Worm (Caenorhabditis elegans) whole organism, L4 larva: ENCODE results near the gene R144.12.

Source experiments
- F44E2.7 ChIP-seq: fragments of 200-800 bp; sonication (Bioruptor generic); IDR thresholded peaks from 2 replicates; pipeline ENCODE4 v2.1.2; 2022; ENCODE audit warnings: missing genetic modification characterization, missing compliant biosample characterization
- ceh-44 ChIP-seq: fragments of 200-800 bp; sonication (Bioruptor generic); IDR thresholded peaks from 2 replicates; pipeline ENCODE4 v1.3.6; 2022; ENCODE audit warnings: missing genetic modification reagents, missing genetic modification characterization, missing compliant biosample characterization
- fkh-10 ChIP-seq: fragments of 150-350 bp; optimal IDR thresholded peaks from 2 replicates; lab custom pipeline; 2014; ENCODE audit warnings: missing biosample characterization, missing genetic modification reagents, missing genetic modification characterization
- lim-7 ChIP-seq: fragments of 200-800 bp; sonication (Bioruptor generic); IDR thresholded peaks from 2 replicates; pipeline ENCODE4 v1.3.6; 2022; ENCODE audit warnings: missing genetic modification characterization, missing compliant biosample characterization
- nhr-10 ChIP-seq: fragments of 150-350 bp; optimal IDR thresholded peaks from 2 replicates; lab custom pipeline; 2014; ENCODE audit warnings: missing biosample characterization, missing genetic modification characterization
- skn-1 ChIP-seq: fragments of 150-350 bp; optimal IDR thresholded peaks from 2 replicates; lab custom pipeline; 2014; ENCODE audit warnings: missing biosample characterization, missing genetic modification characterization
- unc-62 ChIP-seq, 3 experiments: fragments of 150-350 bp in 1 of 3; sonication (generic microtip); optimal IDR thresholded peaks in 2 of 3; peaks in 1 of 3; 1 replicate in 1 of 3; 2 replicates in 2 of 3; lab custom pipeline; 2014 to 2017; ENCODE audit warnings: missing biosample characterization in 3 of 3, missing genetic modification characterization in 3 of 3, missing genetic modification reagents in 3 of 3, missing genotype in 1 of 3
- ztf-7 ChIP-seq: fragments of 150-350 bp; optimal IDR thresholded peaks from 2 replicates; lab custom pipeline; 2014; ENCODE audit warnings: missing biosample characterization, missing genetic modification characterization

Gene R144.12

ce11 chrIII:4960204-4960603, 46.6 kb downstream of the R144.12 start, which contains the start of gene C27F2.4:
Gene C27F2.4, minus strand, starts transcription at chrIII:4960304.
- no peak for TF ChIP-seq F44E2.7 (GFP tag; lab: Robert Waterston, UW)
- no peak for TF ChIP-seq ztf-7
- no peak for TF ChIP-seq ceh-44 (GFP tag; lab: Robert Waterston, UW)
- TF ChIP-seq lim-7: no peak
- no peak for TF ChIP-seq nhr-10 (tag; lab: Kevin White, UChicago)
- TF ChIP-seq skn-1 (tag; lab: Kevin White, UChicago): no peak

ce11 chrIII:4956566-4956965, 50.2 kb downstream of the R144.12 start, which contains the start of gene C26E6.1:
Gene C26E6.1, plus strand, starts transcription at chrIII:4956866.
- no peak for TF ChIP-seq fkh-10 (GFP tag; lab: Kevin White, UChicago)
- peak in 1 of 2 experiments; percentile 25 for TF ChIP-seq unc-62 (GFP tag; optimal IDR thresholded peaks at IDR 0.05 in 1 of 2; lab: Kevin White, UChicago)
- no peak for TF ChIP-seq unc-62 (tag; optimal IDR thresholded peaks at IDR 0.05; lab: Kevin White, UChicago)
